Fruit fly (Drosophila melanogaster) whole organism, embryonic: ENCODE data around the gene Utx.

Source experiments
- Atf-2 ChIP-seq: fragments of 200-800 bp; sonication (Bioruptor generic); optimal IDR thresholded peaks from 2 replicates; lab custom pipeline; 2016; ENCODE audit warnings: missing biosample characterization, missing genetic modification characterization
- B-H2 ChIP-seq: fragments of 200-800 bp; sonication (Bioruptor generic); optimal IDR thresholded peaks from 2 replicates; lab custom pipeline; 2018; ENCODE audit warnings: missing biosample characterization, mild to moderate bottlenecking, missing genetic modification characterization
- CG14441 ChIP-seq: fragments of 200-800 bp; sonication (Bioruptor generic); IDR thresholded peaks from 2 replicates; pipeline ENCODE4 v1.3.6; 2022; ENCODE audit warnings: missing biosample characterization, missing genetic modification characterization
- CG15011 ChIP-seq: fragments of 200-800 bp; sonication (Bioruptor generic); optimal IDR thresholded peaks from 3 replicates; lab custom pipeline; 2018; ENCODE audit warnings: missing biosample characterization, mild to moderate bottlenecking, missing genetic modification characterization
- CG15073 ChIP-seq: fragments of 200-800 bp; sonication (Bioruptor generic); optimal IDR thresholded peaks from 2 replicates; lab custom pipeline; 2016; ENCODE audit warnings: missing biosample characterization, missing genetic modification characterization
- CG2889 ChIP-seq: fragments of 200-800 bp; sonication (Bioruptor generic); IDR thresholded peaks from 3 replicates; pipeline ENCODE4 v1.3.6; 2022; ENCODE audit warnings: missing biosample characterization, missing genetic modification characterization
- CG4328 ChIP-seq: fragments of 200-800 bp; sonication (Bioruptor generic); optimal IDR thresholded peaks from 3 replicates; lab custom pipeline; 2017; ENCODE audit warnings: missing biosample characterization, missing genetic modification reagents, missing genetic modification characterization
- CG4360 ChIP-seq: fragments of 200-800 bp; sonication (Bioruptor generic); IDR thresholded peaks from 2 replicates; pipeline ENCODE4 v1.3.6; 2022; ENCODE audit warnings: missing biosample characterization, missing genetic modification characterization
- CG5953 ChIP-seq: fragments of 200-800 bp; sonication (Bioruptor generic); IDR thresholded peaks from 2 replicates; pipeline ENCODE4 v1.3.6; 2022; ENCODE audit warnings: missing biosample characterization, missing genetic modification characterization
- CG6175 ChIP-seq: fragments of 200-800 bp; sonication (Bioruptor generic); IDR thresholded peaks from 3 replicates; pipeline ENCODE4 v1.3.6; 2022; ENCODE audit warnings: missing biosample characterization, missing genetic modification characterization
- CG6689 ChIP-seq: fragments of 200-800 bp; sonication (Bioruptor generic); IDR thresholded peaks from 2 replicates; pipeline ENCODE4 v1.3.6; 2022; ENCODE audit warnings: missing biosample characterization, missing genetic modification characterization
- CG7372 ChIP-seq: fragments of 200-800 bp; sonication (Bioruptor generic); IDR thresholded peaks from 2 replicates; pipeline ENCODE4 v1.3.6; 2022; ENCODE audit warnings: missing biosample characterization, missing genetic modification characterization
- CG7556 ChIP-seq: fragments of 200-800 bp; sonication (Bioruptor generic); optimal IDR thresholded peaks from 2 replicates; lab custom pipeline; 2017; ENCODE audit warnings: missing biosample characterization, mild to moderate bottlenecking, missing genetic modification characterization
- CG8359 ChIP-seq: fragments of 200-800 bp; sonication (Bioruptor generic); optimal IDR thresholded peaks from 2 replicates; lab custom pipeline; 2017; ENCODE audit warnings: missing biosample characterization, mild to moderate bottlenecking, missing genetic modification characterization, borderline replicate concordance
- CG8924 ChIP-seq: fragments of 200-800 bp; optimal IDR thresholded peaks from 3 replicates; lab custom pipeline; 2019; ENCODE audit warnings: missing biosample characterization, mild to moderate bottlenecking, missing genetic modification characterization, moderate library complexity
- CG9932 ChIP-seq: fragments of 200-800 bp; sonication (Bioruptor generic); IDR thresholded peaks from 2 replicates; pipeline ENCODE4 v1.3.6; 2022; ENCODE audit warnings: missing biosample characterization, missing genetic modification characterization
- E2f1 ChIP-seq: fragments of 200-800 bp; sonication (Bioruptor generic); IDR thresholded peaks from 2 replicates; pipeline ENCODE4 v1.3.6; 2022; ENCODE audit warnings: missing biosample characterization, missing genetic modification characterization
- Ets65A ChIP-seq: fragments of 200-800 bp; sonication (Bioruptor generic); peaks from one replicate; lab custom pipeline; 2016; ENCODE audit warnings: missing biosample characterization, missing genetic modification characterization
- Fer2 ChIP-seq: fragments of 200-800 bp; sonication (Bioruptor generic); optimal IDR thresholded peaks from 2 replicates; lab custom pipeline; 2018; ENCODE audit warnings: missing biosample characterization, mild to moderate bottlenecking, missing genetic modification characterization, moderate library complexity
- H2.0 ChIP-seq: fragments of 200-800 bp; sonication (Bioruptor generic); IDR thresholded peaks from 2 replicates; pipeline ENCODE4 v1.3.6; 2022; ENCODE audit warnings: missing biosample characterization, missing genetic modification characterization
- HLHmδ ChIP-seq: fragments of 200-800 bp; sonication (Bioruptor generic); optimal IDR thresholded peaks from 2 replicates; lab custom pipeline; 2018; ENCODE audit warnings: missing biosample characterization, mild to moderate bottlenecking, missing genetic modification characterization, moderate library complexity
- HmgZ ChIP-seq: fragments of 200-800 bp; sonication (Bioruptor generic); optimal IDR thresholded peaks from 2 replicates; lab custom pipeline; 2018; ENCODE audit warnings: missing biosample characterization, mild to moderate bottlenecking, missing genetic modification characterization
- Hmx ChIP-seq: fragments of 200-800 bp; sonication (Bioruptor generic); optimal IDR thresholded peaks from 2 replicates; lab custom pipeline; 2016; ENCODE audit warnings: missing biosample characterization, missing genetic modification characterization
- Hr39 ChIP-seq: fragments of >200 bp; optimal IDR thresholded peaks from 2 replicates; lab custom pipeline; 2017
- Med ChIP-seq: fragments of 200-800 bp; sonication (Bioruptor generic); peaks from one replicate; lab custom pipeline; 2016; ENCODE audit warnings: missing biosample characterization, missing genetic modification characterization, mild to moderate bottlenecking, inconsistent platforms, moderate library complexity
- NC2α ChIP-seq: fragments of 200-800 bp; sonication (Bioruptor generic); optimal IDR thresholded peaks from 2 replicates; lab custom pipeline; 2016; ENCODE audit warnings: missing biosample characterization, missing genetic modification characterization
- NfI ChIP-seq: fragments of 200-800 bp; sonication (Bioruptor generic); optimal IDR thresholded peaks from 3 replicates; lab custom pipeline; 2018; ENCODE audit warnings: missing biosample characterization, mild to moderate bottlenecking, missing genetic modification characterization, moderate library complexity
- Ptx1 ChIP-seq: fragments of 200-800 bp; sonication (Bioruptor generic); IDR thresholded peaks from 2 replicates; pipeline ENCODE4 v1.3.6; 2022; ENCODE audit warnings: missing biosample characterization, missing genetic modification characterization
- Scr ChIP-seq: fragments of 200-800 bp; sonication (Bioruptor generic); IDR thresholded peaks from 2 replicates; pipeline ENCODE4 v1.3.6; 2022; ENCODE audit warnings: missing biosample characterization, missing genetic modification characterization; ENCODE audit not compliant: partially characterized antibody
- ab ChIP-seq: fragments of 200-800 bp; sonication (Bioruptor generic); optimal IDR thresholded peaks from 2 replicates; lab custom pipeline; 2016; ENCODE audit warnings: missing biosample characterization, missing genetic modification characterization
- al ChIP-seq: fragments of 200-800 bp; sonication (Bioruptor generic); IDR thresholded peaks from 2 replicates; pipeline ENCODE4 v1.3.6; 2022; ENCODE audit warnings: missing biosample characterization, missing genetic modification characterization
- ap ChIP-seq: fragments of 200-800 bp; sonication (Bioruptor generic); IDR thresholded peaks from 2 replicates; pipeline ENCODE4 v1.3.6; 2022; ENCODE audit warnings: missing biosample characterization, missing genetic modification characterization
- bigmax ChIP-seq: fragments of 200-800 bp; sonication (Bioruptor generic); optimal IDR thresholded peaks from 2 replicates; lab custom pipeline; 2018; ENCODE audit warnings: missing biosample characterization, mild to moderate bottlenecking, missing genetic modification characterization
- br ChIP-seq: fragments of >200 bp; optimal IDR thresholded peaks from 2 replicates; lab custom pipeline; 2017
- chif ChIP-seq, 2 experiments: fragments of 200-800 bp; sonication (Bioruptor generic); optimal IDR thresholded peaks; 3 replicates each; lab custom pipeline; 2016; ENCODE audit warnings: missing biosample characterization in 2 of 2, missing genetic modification characterization in 2 of 2
- chn ChIP-seq: fragments of 200-800 bp; sonication (Bioruptor generic); optimal IDR thresholded peaks from 2 replicates; lab custom pipeline; 2016; ENCODE audit warnings: missing biosample characterization, missing genetic modification characterization
- dimm ChIP-seq: fragments of 200-800 bp; sonication (Bioruptor generic); IDR thresholded peaks from 2 replicates; pipeline ENCODE4 v1.3.6; 2022; ENCODE audit warnings: missing biosample characterization, missing genetic modification characterization
- dm ChIP-seq: fragments of 200-800 bp; sonication (Bioruptor generic); optimal IDR thresholded peaks from 3 replicates; lab custom pipeline; 2016; ENCODE audit warnings: missing biosample characterization, missing genetic modification characterization
- dysf ChIP-seq: fragments of 200-800 bp; sonication (Bioruptor generic); IDR thresholded peaks from 3 replicates; pipeline ENCODE4 v1.3.6; 2022; ENCODE audit warnings: missing biosample characterization, missing genetic modification characterization
- gcm ChIP-seq: fragments of 200-800 bp; sonication (Bioruptor generic); optimal IDR thresholded peaks from 2 replicates; lab custom pipeline; 2019; ENCODE audit warnings: missing biosample characterization, mild to moderate bottlenecking, missing genetic modification characterization, moderate library complexity
- her ChIP-seq: fragments of 200-800 bp; sonication (Bioruptor generic); optimal IDR thresholded peaks from 2 replicates; lab custom pipeline; 2016; ENCODE audit warnings: missing biosample characterization, missing genetic modification characterization
- hkb ChIP-seq, 2 experiments: fragments of 200-800 bp in 1 of 2; fragments of >200 bp in 1 of 2; sonication (Bioruptor generic) in 1 of 2; IDR thresholded peaks in 1 of 2; optimal IDR thresholded peaks in 1 of 2; 2 replicates each; pipeline versions ENCODE4 v1.3.6 to Lab custom; 2017 to 2022; ENCODE audit warnings: missing biosample characterization in 1 of 2, missing genetic modification characterization in 1 of 2
- insv ChIP-seq, 2 experiments: fragments of 200-800 bp; sonication (Bioruptor generic); optimal IDR thresholded peaks; 3 replicates each; lab custom pipeline; 2016 to 2018; ENCODE audit warnings: missing biosample characterization in 2 of 2, missing genetic modification characterization in 2 of 2
- onecut ChIP-seq: fragments of 200-800 bp; sonication (Bioruptor generic); IDR thresholded peaks from 2 replicates; pipeline ENCODE4 v1.3.6; 2022; ENCODE audit warnings: missing biosample characterization, missing genetic modification characterization
- p53 ChIP-seq: fragments of 200-800 bp; sonication (Bioruptor generic); optimal IDR thresholded peaks from 2 replicates; lab custom pipeline; 2016; ENCODE audit warnings: missing biosample characterization, missing genetic modification characterization
- sd ChIP-seq: fragments of 200-800 bp; sonication (Bioruptor generic); optimal IDR thresholded peaks from 3 replicates; lab custom pipeline; 2018; ENCODE audit warnings: missing biosample characterization, mild to moderate bottlenecking, missing genetic modification characterization, moderate library complexity
- sens ChIP-seq: fragments of 200-800 bp; sonication (Bioruptor generic); peaks from one replicate; lab custom pipeline; 2016; ENCODE audit warnings: missing biosample characterization, missing genetic modification characterization
- stwl ChIP-seq: fragments of 200-800 bp; sonication (Bioruptor generic); optimal IDR thresholded peaks from 3 replicates; lab custom pipeline; 2018; ENCODE audit warnings: missing biosample characterization, mild to moderate bottlenecking, missing genetic modification characterization, moderate library complexity
- tap ChIP-seq: fragments of 200-800 bp; optimal IDR thresholded peaks from 3 replicates; lab custom pipeline; 2019; ENCODE audit warnings: missing biosample characterization, mild to moderate bottlenecking, missing genetic modification characterization, moderate library complexity
- unc-4 ChIP-seq: fragments of 200-800 bp; sonication (Bioruptor generic); IDR thresholded peaks from 2 replicates; pipeline ENCODE4 v1.3.6; 2022; ENCODE audit warnings: missing biosample characterization, missing genetic modification characterization; ENCODE audit not compliant: partially characterized antibody
- vvl ChIP-seq: fragments of 200-800 bp; sonication (Bioruptor generic); IDR thresholded peaks from 2 replicates; pipeline ENCODE4 v1.3.6; 2022; ENCODE audit warnings: missing biosample characterization, missing genetic modification characterization
- z ChIP-seq: fragments of 200-800 bp; sonication (Bioruptor generic); IDR thresholded peaks from 3 replicates; pipeline ENCODE4 v1.3.6; 2022; ENCODE audit warnings: missing biosample characterization, missing genetic modification characterization

Gene Utx

DNA sequence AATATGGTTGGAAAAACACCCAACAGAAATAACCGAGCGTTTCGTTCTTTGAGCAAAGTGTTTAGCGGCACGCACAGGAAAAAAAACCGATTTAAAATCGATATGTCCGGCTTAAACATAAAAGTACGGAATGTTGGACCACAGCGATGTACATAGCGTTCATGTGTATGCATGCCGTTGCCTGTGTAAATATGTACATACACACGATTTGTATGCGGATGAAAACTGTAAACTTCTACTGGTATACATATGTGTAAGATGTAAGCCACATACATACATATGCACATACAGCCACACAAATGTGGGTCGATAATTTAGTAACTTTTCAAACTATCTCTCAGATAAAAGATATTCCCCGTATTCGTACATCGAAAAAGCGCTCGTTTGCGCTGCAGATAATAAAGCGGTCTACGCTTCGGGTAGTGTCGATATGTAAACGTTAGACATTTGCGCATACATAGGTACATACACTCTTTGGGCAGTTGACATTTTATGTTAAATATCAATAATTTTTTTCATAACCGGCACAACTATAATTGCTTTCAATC is 28.9 kb downstream of the Utx start (continued):
- TF ChIP-seq HLHmδ (GFP tag; lab: Kevin White, UChicago) (no peak), CG6175 (no peak), CG5953 (GFP tag; lab: Robert Waterston, UW) (no peak), Med (GFP tag; lab: Kevin White, UChicago) (peak; percentile 73), Atf-2 (GFP tag; lab: Kevin White, UChicago) (no peak), Fer2 (tag; lab: Kevin White, UChicago) (no peak), CG7556 (GFP tag; lab: Kevin White, UChicago) (no peak), dimm (GFP tag; lab: Robert Waterston, UW) (no peak), onecut (GFP tag; lab: Robert Waterston, UW) (peak; percentile 80), vvl (GFP tag; lab: Robert Waterston, UW) (no peak), tap (tag; lab: Kevin White, UChicago) (no peak), bigmax (GFP tag; lab: Kevin White, UChicago) (no peak), hkb (optimal IDR thresholded peaks at IDR 0.05; lab: Kevin White, UChicago) (no peak), hkb (GFP tag; IDR thresholded peaks at IDR 0.05; lab: Robert Waterston, UW) (peak; percentile 42; the same call in 1 of the 2 replicates), H2.0 (GFP tag; lab: Robert Waterston, UW) (no peak), Scr (GFP tag; lab: Robert Waterston, UW) (0 out of 2 replicates have a peak, but pooled peaks have one; percentile 17), ap (no peak), CG4360 (GFP tag; lab: Robert Waterston, UW) (no peak), unc-4 (GFP tag; lab: Robert Waterston, UW) (no peak), NfI (no peak), ab (GFP tag; lab: Kevin White, UChicago) (no peak), CG8359 (no peak), dm (GFP tag; lab: Kevin White, UChicago) (no peak), HmgZ (tag; lab: Kevin White, UChicago) (peak; percentile 0), sens (GFP tag; lab: Kevin White, UChicago) (peak; percentile 86), CG15011 (GFP tag; lab: Kevin White, UChicago) (no peak), her (GFP tag; lab: Kevin White, UChicago) (no peak), NC2α (GFP tag; lab: Kevin White, UChicago) (no peak), chif (GFP tag; optimal IDR thresholded peaks at IDR 0.05; lab: Kevin White, UChicago) (no peak), sd (tag; lab: Kevin White, UChicago) (peak; percentile 76), CG14441 (no peak), insv (GFP tag; optimal IDR thresholded peaks at IDR 0.05; lab: Kevin White, UChicago) (peak in 1 of 2 experiments; percentile 55), chn (no peak), CG9932 (GFP tag; lab: Robert Waterston, UW) (no peak), al (no peak), CG8924 (tag; lab: Kevin White, UChicago) (peak; percentile 33), Ptx1 (GFP tag; lab: Robert Waterston, UW) (no peak), br (lab: Kevin White, UChicago) (no peak), CG4328 (GFP tag; lab: Kevin White, UChicago) (peak; percentile 68), z (GFP tag; lab: Robert Waterston, UW) (no peak), dysf (GFP tag; lab: Robert Waterston, UW) (no peak), stwl (tag; lab: Kevin White, UChicago) (no peak), Ets65A (GFP tag; lab: Kevin White, UChicago) (no peak), E2f1 (GFP tag; lab: Robert Waterston, UW) (no peak), CG6689 (GFP tag; lab: Robert Waterston, UW) (no peak), p53 (GFP tag; lab: Kevin White, UChicago) (peak; percentile 76), B-H2 (GFP tag; lab: Kevin White, UChicago) (peak; percentile 31), CG2889 (GFP tag; lab: Robert Waterston, UW) (no peak), CG15073 (GFP tag; lab: Kevin White, UChicago) (no peak), Hr39 (no peak), Hmx (GFP tag; lab: Kevin White, UChicago) (no peak), gcm (GFP tag; lab: Kevin White, UChicago) (no peak), CG7372 (GFP tag; lab: Robert Waterston, UW) (no peak)
